Fruit fly (Drosophila melanogaster) whole organism, embryonic: ENCODE results near the gene wb.

Experiments used
- BEAF-32 ChIP-seq: fragments of 200-800 bp; sonication (Bioruptor generic); optimal IDR thresholded peaks from 3 replicates; lab custom pipeline; 2017; ENCODE audit warnings: missing biosample characterization, missing genetic modification characterization, mild to moderate bottlenecking, moderate library complexity, missing genetic modification reagents
- CG10366 ChIP-seq: fragments of 200-800 bp; sonication (Bioruptor generic); IDR thresholded peaks from 2 replicates; pipeline ENCODE4 v1.3.6; 2022; ENCODE audit warnings: missing biosample characterization, missing genetic modification characterization
- CG10565 ChIP-seq: fragments of 200-800 bp; sonication (Bioruptor generic); optimal IDR thresholded peaks from 3 replicates; lab custom pipeline; 2016; ENCODE audit warnings: missing biosample characterization, mild to moderate bottlenecking, missing genetic modification characterization
- CG11398 ChIP-seq: fragments of 200-800 bp; sonication (Bioruptor generic); optimal IDR thresholded peaks from 2 replicates; lab custom pipeline; 2016; ENCODE audit warnings: missing biosample characterization, missing genetic modification characterization
- CG12219 ChIP-seq: fragments of 200-800 bp; sonication (Bioruptor generic); optimal IDR thresholded peaks from 3 replicates; lab custom pipeline; 2018; ENCODE audit warnings: missing biosample characterization, mild to moderate bottlenecking, missing genetic modification characterization
- CG12299 ChIP-seq: fragments of 200-800 bp; sonication (Bioruptor generic); optimal IDR thresholded peaks from 2 replicates; lab custom pipeline; 2018; ENCODE audit warnings: missing biosample characterization, mild to moderate bottlenecking, missing genetic modification characterization
- CG12659 ChIP-seq: fragments of 200-800 bp; sonication (Bioruptor generic); optimal IDR thresholded peaks from 3 replicates; lab custom pipeline; 2017; ENCODE audit warnings: mild to moderate bottlenecking, missing biosample characterization, missing genetic modification reagents, missing genetic modification characterization
- CG13424 ChIP-seq: fragments of 200-800 bp; sonication (Bioruptor generic); optimal IDR thresholded peaks from 2 replicates; lab custom pipeline; 2019; ENCODE audit warnings: missing biosample characterization, mild to moderate bottlenecking, missing genetic modification characterization, moderate library complexity
- CG17359 ChIP-seq: fragments of 200-800 bp; sonication (Bioruptor generic); optimal IDR thresholded peaks from 3 replicates; lab custom pipeline; 2018; ENCODE audit warnings: missing biosample characterization, mild to moderate bottlenecking, missing genetic modification characterization, moderate library complexity
- CG17568 ChIP-seq: fragments of 200-800 bp; sonication (Bioruptor generic); optimal IDR thresholded peaks from 2 replicates; lab custom pipeline; 2018; ENCODE audit warnings: missing biosample characterization, mild to moderate bottlenecking, missing genetic modification characterization, moderate library complexity
- CG17912 ChIP-seq: fragments of 200-800 bp; sonication (Bioruptor generic); optimal IDR thresholded peaks from 2 replicates; lab custom pipeline; 2018; ENCODE audit warnings: missing biosample characterization, mild to moderate bottlenecking, missing genetic modification characterization
- CG1792 ChIP-seq: fragments of 200-800 bp; sonication (Bioruptor generic); optimal IDR thresholded peaks from 2 replicates; lab custom pipeline; 2016; ENCODE audit warnings: missing biosample characterization, missing genetic modification characterization
- CG18476 ChIP-seq: fragments of 200-800 bp; sonication (Bioruptor generic); optimal IDR thresholded peaks from 2 replicates; lab custom pipeline; 2016; ENCODE audit warnings: missing biosample characterization, mild to moderate bottlenecking, missing genetic modification characterization
- CG2712 ChIP-seq: fragments of 200-800 bp; optimal IDR thresholded peaks from 3 replicates; lab custom pipeline; 2019; ENCODE audit warnings: missing biosample characterization, mild to moderate bottlenecking, missing genetic modification characterization, moderate library complexity
- CG2889 ChIP-seq: fragments of 200-800 bp; sonication (Bioruptor generic); IDR thresholded peaks from 3 replicates; pipeline ENCODE4 v1.3.6; 2022; ENCODE audit warnings: missing biosample characterization, missing genetic modification characterization
- CG31224 ChIP-seq: fragments of 200-800 bp; sonication (Bioruptor generic); IDR thresholded peaks from 2 replicates; pipeline ENCODE4 v1.3.6; 2022; ENCODE audit warnings: missing biosample characterization, missing genetic modification characterization
- CG32532 ChIP-seq: fragments of 200-800 bp; sonication (Bioruptor generic); IDR thresholded peaks from 2 replicates; pipeline ENCODE4 v1.3.6; 2022; ENCODE audit warnings: missing biosample characterization, missing genetic modification characterization
- CG33213 ChIP-seq: fragments of 200-800 bp; sonication (Bioruptor generic); optimal IDR thresholded peaks from 3 replicates; lab custom pipeline; 2016; ENCODE audit warnings: missing biosample characterization, missing genetic modification characterization
- CG3847 ChIP-seq: fragments of 200-800 bp; sonication (Bioruptor generic); IDR thresholded peaks from 2 replicates; pipeline ENCODE4 v1.3.6; 2022; ENCODE audit warnings: missing biosample characterization, missing genetic modification characterization
- CG4282 ChIP-seq: fragments of 200-800 bp; sonication (Bioruptor generic); optimal IDR thresholded peaks from 2 replicates; lab custom pipeline; 2016; ENCODE audit warnings: missing biosample characterization, missing genetic modification characterization
- CG4617 ChIP-seq: fragments of 200-800 bp; sonication (Bioruptor generic); optimal IDR thresholded peaks from 3 replicates; lab custom pipeline; 2016; ENCODE audit warnings: missing biosample characterization, missing genetic modification characterization, borderline replicate concordance
- CG7357 ChIP-seq: fragments of 200-800 bp; sonication (Bioruptor generic); IDR thresholded peaks from 3 replicates; pipeline ENCODE4 v1.3.6; 2022; ENCODE audit warnings: missing biosample characterization, missing genetic modification characterization
- CG8765 ChIP-seq: fragments of 200-800 bp; sonication (Bioruptor generic); IDR thresholded peaks from 2 replicates; pipeline ENCODE4 v1.3.6; 2022; ENCODE audit warnings: missing biosample characterization, missing genetic modification characterization
- CG8944 ChIP-seq: fragments of 200-800 bp; sonication (Bioruptor generic); optimal IDR thresholded peaks from 3 replicates; lab custom pipeline; 2016; ENCODE audit warnings: missing biosample characterization, missing genetic modification characterization
- CG9797 ChIP-seq: fragments of 200-800 bp; sonication (Bioruptor generic); optimal IDR thresholded peaks from 3 replicates; lab custom pipeline; 2018; ENCODE audit warnings: missing biosample characterization, mild to moderate bottlenecking, missing genetic modification characterization
- CG9817 ChIP-seq: fragments of 200-800 bp; sonication (Bioruptor generic); optimal IDR thresholded peaks from 2 replicates; lab custom pipeline; 2018; ENCODE audit warnings: missing biosample characterization, mild to moderate bottlenecking, missing genetic modification characterization, moderate library complexity
- CG9932 ChIP-seq: fragments of 200-800 bp; sonication (Bioruptor generic); IDR thresholded peaks from 2 replicates; pipeline ENCODE4 v1.3.6; 2022; ENCODE audit warnings: missing biosample characterization, missing genetic modification characterization
- ERR ChIP-seq: fragments of 200-800 bp; sonication (Bioruptor generic); optimal IDR thresholded peaks from 2 replicates; lab custom pipeline; 2016; ENCODE audit warnings: missing biosample characterization, missing genetic modification characterization
- Fer1 ChIP-seq: fragments of 200-800 bp; sonication (Bioruptor generic); optimal IDR thresholded peaks from 2 replicates; lab custom pipeline; 2017; ENCODE audit warnings: missing biosample characterization, mild to moderate bottlenecking, missing genetic modification characterization
- Gug ChIP-seq: fragments of 200-800 bp; sonication (Bioruptor generic); IDR thresholded peaks from 4 replicates; pipeline ENCODE4 v1.3.6; 2022; ENCODE audit warnings: missing biosample characterization, missing genetic modification characterization
- H2.0 ChIP-seq: fragments of 200-800 bp; sonication (Bioruptor generic); IDR thresholded peaks from 2 replicates; pipeline ENCODE4 v1.3.6; 2022; ENCODE audit warnings: missing biosample characterization, missing genetic modification characterization
- HmgD ChIP-seq: fragments of 200-800 bp; sonication (Bioruptor generic); optimal IDR thresholded peaks from 3 replicates; lab custom pipeline; 2016; ENCODE audit warnings: missing biosample characterization, missing genetic modification characterization
- Myb ChIP-seq: fragments of 200-800 bp; sonication (Bioruptor generic); optimal IDR thresholded peaks from 2 replicates; lab custom pipeline; 2016; ENCODE audit warnings: missing biosample characterization, missing genetic modification characterization
- Rfx ChIP-seq: fragments of 200-800 bp; sonication (Bioruptor generic); IDR thresholded peaks from 2 replicates; pipeline ENCODE4 v1.3.6; 2022; ENCODE audit warnings: missing biosample characterization, missing genetic modification characterization
- Sin3A ChIP-seq: fragments of >200 bp; optimal IDR thresholded peaks from 2 replicates; lab custom pipeline; 2018
- Tbp ChIP-seq: fragments of >200 bp; optimal IDR thresholded peaks from 2 replicates; lab custom pipeline; 2018; ENCODE audit warnings: missing biosample characterization, missing genetic modification characterization
- cas ChIP-seq: fragments of 200-800 bp; sonication (Bioruptor generic); IDR thresholded peaks from 2 replicates; pipeline ENCODE4 v1.3.6; 2022; ENCODE audit warnings: missing biosample characterization, missing genetic modification characterization
- gro ChIP-seq: fragments of 200-800 bp; sonication (Bioruptor generic); optimal IDR thresholded peaks from 2 replicates; lab custom pipeline; 2016; ENCODE audit warnings: missing biosample characterization, missing genetic modification characterization
- insv ChIP-seq, 2 experiments: fragments of 200-800 bp; sonication (Bioruptor generic); optimal IDR thresholded peaks; 3 replicates each; lab custom pipeline; 2016 to 2018; ENCODE audit warnings: missing biosample characterization in 2 of 2, missing genetic modification characterization in 2 of 2
- ken ChIP-seq: fragments of 200-800 bp; sonication (Bioruptor generic); IDR thresholded peaks from 3 replicates; pipeline ENCODE4 v1.3.6; 2022; ENCODE audit warnings: missing biosample characterization, missing genetic modification characterization
- mam ChIP-seq: fragments of 200-800 bp; sonication (Bioruptor generic); optimal IDR thresholded peaks from 3 replicates; lab custom pipeline; 2016; ENCODE audit warnings: missing biosample characterization, missing genetic modification characterization
- onecut ChIP-seq: fragments of 200-800 bp; sonication (Bioruptor generic); IDR thresholded peaks from 2 replicates; pipeline ENCODE4 v1.3.6; 2022; ENCODE audit warnings: missing biosample characterization, missing genetic modification characterization
- peb ChIP-seq: fragments of 200-800 bp; sonication (Bioruptor generic); IDR thresholded peaks from 2 replicates; pipeline ENCODE4 v1.3.6; 2022; ENCODE audit warnings: missing biosample characterization, missing genetic modification characterization
- prd ChIP-seq, 3 experiments: fragments of >200 bp in 2 of 3; fragments of 200-800 bp in 1 of 3; sonication (Bioruptor generic) in 1 of 3; optimal IDR thresholded peaks in 2 of 3; IDR thresholded peaks in 1 of 3; 2 replicates in 2 of 3; 3 replicates in 1 of 3; pipeline versions ENCODE4 v1.3.6 to Lab custom; 2017 to 2022; ENCODE audit warnings: missing biosample characterization in 1 of 3, missing genetic modification characterization in 1 of 3
- ranshi ChIP-seq: fragments of 200-800 bp; sonication (Bioruptor generic); IDR thresholded peaks from 2 replicates; pipeline ENCODE4 v1.3.6; 2022; ENCODE audit warnings: missing biosample characterization, missing genetic modification characterization
- repo ChIP-seq: fragments of 200-800 bp; sonication (Bioruptor generic); optimal IDR thresholded peaks from 2 replicates; lab custom pipeline; 2016; ENCODE audit warnings: missing biosample characterization, missing genetic modification characterization
- slbo ChIP-seq: fragments of 200-800 bp; sonication (Bioruptor generic); IDR thresholded peaks from 2 replicates; pipeline ENCODE4 v1.3.6; 2022; ENCODE audit warnings: missing biosample characterization, missing genetic modification characterization
- trh ChIP-seq: fragments of 200-800 bp; sonication (Bioruptor generic); optimal IDR thresholded peaks from 2 replicates; lab custom pipeline; 2016; ENCODE audit warnings: missing biosample characterization, missing genetic modification characterization
- usp ChIP-seq: fragments of >200 bp; optimal IDR thresholded peaks from 2 replicates; lab custom pipeline; 2017; ENCODE audit warnings: missing biosample characterization, missing genetic modification characterization
- zen2 ChIP-seq: fragments of 200-800 bp; sonication (Bioruptor generic); IDR thresholded peaks from 3 replicates; pipeline ENCODE4 v1.3.6; 2022; ENCODE audit warnings: missing biosample characterization, missing genetic modification characterization; ENCODE audit not compliant: partially characterized antibody
- zfh2 ChIP-seq: fragments of 200-800 bp; sonication (Bioruptor generic); optimal IDR thresholded peaks from 2 replicates; lab custom pipeline; 2016; ENCODE audit warnings: missing biosample characterization, missing genetic modification characterization

The wb gene

dm6 chr2L:14376484-14377254 lies 113.8 kb downstream of the wb start (continued):
- peak; percentile 22 for TF ChIP-seq CG17359 (tag; lab: Kevin White, UChicago)
- no peak for TF ChIP-seq HmgD
- TF ChIP-seq CG32532, result peak; percentile 16; the same call in 1 of the 2 replicates
- peak; percentile 30; the same call in 1 of the 2 replicates for TF ChIP-seq slbo (GFP tag; lab: Robert Waterston, UW)
- TF ChIP-seq mam, result no peak
- peak; percentile 1 for TF ChIP-seq Myb
- peak; percentile 12 for TF ChIP-seq CG8944 (GFP tag; lab: Kevin White, UChicago)
- TF ChIP-seq Tbp (GFP tag; lab: Kevin White, UChicago), result no peak
- no peak for TF ChIP-seq cas (GFP tag; lab: Robert Waterston, UW)
- 0 out of 2 replicates have a peak, but pooled peaks have one; percentile 29 for TF ChIP-seq H2.0
- peak; percentile 42; the same call in 1 of the 2 replicates for TF ChIP-seq CG3847
- no peak for TF ChIP-seq CG33213 (GFP tag; lab: Kevin White, UChicago)
- no peak for TF ChIP-seq CG12299 (tag; lab: Kevin White, UChicago)
- no peak for TF ChIP-seq CG7357 (GFP tag; lab: Robert Waterston, UW)
- no peak for TF ChIP-seq CG2889 (GFP tag; lab: Robert Waterston, UW)
- TF ChIP-seq CG17912 (GFP tag; lab: Kevin White, UChicago), result no peak
- no peak for TF ChIP-seq ranshi
- TF ChIP-seq CG31224 (GFP tag; lab: Robert Waterston, UW), result 0 out of 2 replicates have a peak, but pooled peaks have one; percentile 29
- TF ChIP-seq Fer1 (GFP tag; lab: Kevin White, UChicago), result no peak
- no peak for TF ChIP-seq gro (GFP tag; lab: Kevin White, UChicago)
- peak; percentile 54 for TF ChIP-seq Rfx (GFP tag; lab: Robert Waterston, UW)
- TF ChIP-seq peb (GFP tag; lab: Robert Waterston, UW), result no peak
- TF ChIP-seq CG11398, result no peak
- no peak for TF ChIP-seq ken (GFP tag; lab: Robert Waterston, UW)
- TF ChIP-seq CG9797 (GFP tag; lab: Kevin White, UChicago), result no peak
- no peak for TF ChIP-seq BEAF-32 (GFP tag; lab: Kevin White, UChicago)
- TF ChIP-seq CG10565, result no peak
- no peak for TF ChIP-seq insv (GFP tag; optimal IDR thresholded peaks at IDR 0.05; lab: Kevin White, UChicago)
- no peak for TF ChIP-seq usp (GFP tag; lab: Kevin White, UChicago)
- TF ChIP-seq CG12219, result no peak
- no peak; the same call in 3 of the 4 replicates for TF ChIP-seq Gug (GFP tag; lab: Robert Waterston, UW)
- TF ChIP-seq zen2, result no peak
- TF ChIP-seq CG9817 (tag; lab: Kevin White, UChicago), result no peak
- TF ChIP-seq Sin3A (lab: Kevin White, UChicago), result no peak
- TF ChIP-seq trh (GFP tag; lab: Kevin White, UChicago), result no peak
- TF ChIP-seq CG17568 (GFP tag; lab: Kevin White, UChicago), result no peak
- no peak for TF ChIP-seq CG8765 (GFP tag; lab: Robert Waterston, UW)
- peak; percentile 31 for TF ChIP-seq CG12659 (GFP tag; lab: Kevin White, UChicago)
- no peak for TF ChIP-seq CG4282 (GFP tag; lab: Kevin White, UChicago)
- no peak for TF ChIP-seq CG1792 (GFP tag; lab: Kevin White, UChicago)
- TF ChIP-seq CG13424 (tag; lab: Kevin White, UChicago), result peak; percentile 32
- no peak for TF ChIP-seq CG9932 (GFP tag; lab: Robert Waterston, UW)
- TF ChIP-seq zfh2 (GFP tag; lab: Kevin White, UChicago), result peak; percentile 34
- no peak for TF ChIP-seq onecut
- TF ChIP-seq prd (optimal IDR thresholded peaks at IDR 0.05; lab: Kevin White, UChicago), result no peak
- TF ChIP-seq prd (GFP tag; IDR thresholded peaks at IDR 0.05; lab: Robert Waterston, UW), result peak; percentile 52
- no peak for TF ChIP-seq CG10366 (GFP tag; lab: Robert Waterston, UW)
- peak; percentile 55 for TF ChIP-seq CG2712 (tag; lab: Kevin White, UChicago)
- TF ChIP-seq repo, result peak; percentile 7
- peak; percentile 34 for TF ChIP-seq CG18476 (GFP tag; lab: Kevin White, UChicago)
- no peak for TF ChIP-seq ERR
- TF ChIP-seq CG4617 (GFP tag; lab: Kevin White, UChicago), result no peak
